Worm (Caenorhabditis elegans): ENCODE results near the gene emb-1.

DNA sequence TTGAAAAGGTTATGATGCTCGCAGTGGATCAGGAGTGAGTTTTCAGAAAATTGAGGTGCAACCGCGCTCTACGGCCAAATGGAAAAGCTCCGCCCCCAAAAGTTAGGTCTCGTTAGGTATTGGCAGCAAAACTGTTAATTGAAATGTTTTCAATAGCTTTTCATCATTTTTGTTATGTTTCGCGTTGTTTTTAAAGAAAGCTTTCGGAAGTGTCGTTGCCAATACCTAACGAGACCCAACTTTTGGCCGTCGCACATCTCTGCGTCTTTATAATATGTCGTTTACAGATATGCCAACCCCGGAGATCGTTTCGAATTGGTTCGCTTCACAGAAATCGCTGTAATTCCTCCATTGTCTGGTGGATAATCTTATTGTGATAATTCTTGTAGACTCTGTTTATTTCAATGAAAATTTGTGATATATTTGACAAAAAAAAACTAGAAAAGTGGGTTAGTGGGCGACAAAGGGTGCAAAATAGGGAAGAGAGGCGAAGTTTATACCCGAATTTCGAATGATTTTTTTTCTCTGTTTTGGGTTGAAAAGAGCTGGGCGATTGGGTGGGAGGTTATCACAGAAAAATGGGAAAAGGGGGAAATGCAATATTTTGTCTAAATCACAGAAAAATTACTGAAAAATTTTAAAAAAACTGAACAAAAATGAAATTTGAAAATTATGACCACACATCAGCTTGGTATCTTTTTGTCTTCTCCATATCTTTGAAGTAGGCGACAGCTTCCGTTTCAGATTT, 23.2 kb downstream of the emb-1 start:
- no peak for TF ChIP-seq nhr-12 (tag; optimal IDR thresholded peaks at IDR 0.05)
- no peak for TF ChIP-seq ztf-11 (tag; optimal IDR thresholded peaks at IDR 0.05)
